Fruit fly (Drosophila melanogaster) whole organism, embryonic: ENCODE measurements around the gene Hexo2.

Experiments used
- CG10366 ChIP-seq: fragments of 200-800 bp; sonication (Bioruptor generic); IDR thresholded peaks from 2 replicates; pipeline ENCODE4 v1.3.6; 2022; ENCODE audit warnings: missing biosample characterization, missing genetic modification characterization
- CG12744 ChIP-seq: fragments of 200-800 bp; sonication (Bioruptor generic); optimal IDR thresholded peaks from 2 replicates; lab custom pipeline; 2016; ENCODE audit warnings: missing biosample characterization, missing genetic modification characterization
- CG13296 ChIP-seq: fragments of 200-800 bp; sonication (Bioruptor generic); optimal IDR thresholded peaks from 3 replicates; lab custom pipeline; 2018; ENCODE audit warnings: missing biosample characterization, mild to moderate bottlenecking, missing genetic modification characterization
- CG15269 ChIP-seq: fragments of 200-800 bp; sonication (Bioruptor generic); optimal IDR thresholded peaks from 2 replicates; lab custom pipeline; 2018; ENCODE audit warnings: missing biosample characterization, mild to moderate bottlenecking, missing genetic modification characterization, moderate library complexity
- CG17359 ChIP-seq: fragments of 200-800 bp; sonication (Bioruptor generic); optimal IDR thresholded peaks from 3 replicates; lab custom pipeline; 2018; ENCODE audit warnings: missing biosample characterization, mild to moderate bottlenecking, missing genetic modification characterization, moderate library complexity
- CG17361 ChIP-seq: fragments of 200-800 bp; sonication (Bioruptor generic); IDR thresholded peaks from 3 replicates; pipeline ENCODE4 v1.3.6; 2022; ENCODE audit warnings: missing biosample characterization, missing genetic modification characterization
- CG17912 ChIP-seq: fragments of 200-800 bp; sonication (Bioruptor generic); optimal IDR thresholded peaks from 2 replicates; lab custom pipeline; 2018; ENCODE audit warnings: missing biosample characterization, mild to moderate bottlenecking, missing genetic modification characterization
- CG18476 ChIP-seq: fragments of 200-800 bp; sonication (Bioruptor generic); optimal IDR thresholded peaks from 2 replicates; lab custom pipeline; 2016; ENCODE audit warnings: missing biosample characterization, mild to moderate bottlenecking, missing genetic modification characterization
- CG2116 ChIP-seq: fragments of 200-800 bp; sonication (Bioruptor generic); optimal IDR thresholded peaks from 3 replicates; lab custom pipeline; 2018; ENCODE audit warnings: missing biosample characterization, mild to moderate bottlenecking, missing genetic modification characterization
- CG2712 ChIP-seq: fragments of 200-800 bp; optimal IDR thresholded peaks from 3 replicates; lab custom pipeline; 2019; ENCODE audit warnings: missing biosample characterization, mild to moderate bottlenecking, missing genetic modification characterization, moderate library complexity
- CG2889 ChIP-seq: fragments of 200-800 bp; sonication (Bioruptor generic); IDR thresholded peaks from 3 replicates; pipeline ENCODE4 v1.3.6; 2022; ENCODE audit warnings: missing biosample characterization, missing genetic modification characterization
- CG30020 ChIP-seq: fragments of 200-800 bp; optimal IDR thresholded peaks from 2 replicates; lab custom pipeline; 2019; ENCODE audit warnings: missing biosample characterization, mild to moderate bottlenecking, missing genetic modification characterization, moderate library complexity
- CG31365 ChIP-seq: fragments of 200-800 bp; sonication (Bioruptor generic); optimal IDR thresholded peaks from 2 replicates; lab custom pipeline; 2018; ENCODE audit warnings: missing biosample characterization, mild to moderate bottlenecking, missing genetic modification characterization
- CG32532 ChIP-seq: fragments of 200-800 bp; sonication (Bioruptor generic); IDR thresholded peaks from 2 replicates; pipeline ENCODE4 v1.3.6; 2022; ENCODE audit warnings: missing biosample characterization, missing genetic modification characterization
- CG32767 ChIP-seq: fragments of 200-800 bp; sonication (Bioruptor generic); IDR thresholded peaks from 2 replicates; pipeline ENCODE4 v1.3.6; 2022; ENCODE audit warnings: missing biosample characterization, missing genetic modification characterization
- CG33213 ChIP-seq: fragments of 200-800 bp; sonication (Bioruptor generic); optimal IDR thresholded peaks from 3 replicates; lab custom pipeline; 2016; ENCODE audit warnings: missing biosample characterization, missing genetic modification characterization
- CG6175 ChIP-seq: fragments of 200-800 bp; sonication (Bioruptor generic); IDR thresholded peaks from 3 replicates; pipeline ENCODE4 v1.3.6; 2022; ENCODE audit warnings: missing biosample characterization, missing genetic modification characterization
- CG8478 ChIP-seq: fragments of >200 bp; optimal IDR thresholded peaks from 2 replicates; lab custom pipeline; 2018
- CG9609 ChIP-seq: fragments of 200-800 bp; sonication (Bioruptor generic); optimal IDR thresholded peaks from 3 replicates; lab custom pipeline; 2016; ENCODE audit warnings: missing biosample characterization, missing genetic modification characterization
- CrebB ChIP-seq: fragments of 200-800 bp; sonication (Bioruptor generic); optimal IDR thresholded peaks from 3 replicates; lab custom pipeline; 2018; ENCODE audit warnings: missing biosample characterization, mild to moderate bottlenecking, missing genetic modification characterization
- Deaf1 ChIP-seq: fragments of 200-800 bp; optimal IDR thresholded peaks from 3 replicates; lab custom pipeline; 2019; ENCODE audit warnings: missing biosample characterization, mild to moderate bottlenecking, missing genetic modification characterization, moderate library complexity
- Dfd ChIP-seq, 2 experiments: fragments of >200 bp; optimal IDR thresholded peaks; 2 replicates each; lab custom pipeline; 2017; ENCODE audit warnings: missing biosample characterization in 2 of 2, missing genetic modification characterization in 2 of 2
- HHEX ChIP-seq: fragments of 200-800 bp; sonication (Bioruptor generic); optimal IDR thresholded peaks from 3 replicates; lab custom pipeline; 2017; ENCODE audit warnings: missing biosample characterization, mild to moderate bottlenecking, missing genetic modification characterization, missing genetic modification reagents
- Jarid2 ChIP-seq: fragments of 200-800 bp; sonication (Bioruptor generic); optimal IDR thresholded peaks from 3 replicates; lab custom pipeline; 2017; ENCODE audit warnings: mild to moderate bottlenecking, missing biosample characterization, missing genetic modification reagents, missing genetic modification characterization
- NfI ChIP-seq: fragments of 200-800 bp; sonication (Bioruptor generic); optimal IDR thresholded peaks from 3 replicates; lab custom pipeline; 2018; ENCODE audit warnings: missing biosample characterization, mild to moderate bottlenecking, missing genetic modification characterization, moderate library complexity
- Optix ChIP-seq: fragments of 200-800 bp; sonication (Bioruptor generic); IDR thresholded peaks from 3 replicates; pipeline ENCODE4 v1.3.6; 2022; ENCODE audit warnings: missing biosample characterization, missing genetic modification characterization
- PHDP ChIP-seq: fragments of 200-800 bp; sonication (Bioruptor generic); optimal IDR thresholded peaks from 3 replicates; lab custom pipeline; 2018; ENCODE audit warnings: missing biosample characterization, mild to moderate bottlenecking, missing genetic modification characterization, moderate library complexity
- Side ChIP-seq: fragments of 200-800 bp; sonication (Bioruptor generic); optimal IDR thresholded peaks from 2 replicates; lab custom pipeline; 2016; ENCODE audit warnings: missing biosample characterization, missing genetic modification characterization
- Sry-δ ChIP-seq: fragments of 200-800 bp; sonication (Bioruptor generic); optimal IDR thresholded peaks from 2 replicates; lab custom pipeline; 2016; ENCODE audit warnings: missing biosample characterization, missing genetic modification characterization
- ac ChIP-seq: fragments of 200-800 bp; sonication (Bioruptor generic); optimal IDR thresholded peaks from 3 replicates; lab custom pipeline; 2017; ENCODE audit warnings: missing biosample characterization, mild to moderate bottlenecking, missing genetic modification characterization
- ash1 ChIP-seq: fragments of 200-800 bp; sonication (Bioruptor generic); optimal IDR thresholded peaks from 2 replicates; lab custom pipeline; 2018; ENCODE audit warnings: missing biosample characterization, mild to moderate bottlenecking, missing genetic modification characterization
- az2 ChIP-seq: fragments of 200-800 bp; sonication (Bioruptor generic); optimal IDR thresholded peaks from 3 replicates; lab custom pipeline; 2016; ENCODE audit warnings: missing biosample characterization, missing genetic modification characterization
- bab2 ChIP-seq: fragments of 200-800 bp; sonication (Bioruptor generic); optimal IDR thresholded peaks from 2 replicates; lab custom pipeline; 2016; ENCODE audit warnings: missing biosample characterization, missing genetic modification characterization
- bowl ChIP-seq: fragments of 200-800 bp; sonication (Bioruptor generic); IDR thresholded peaks from 2 replicates; pipeline ENCODE4 v1.3.6; 2022; ENCODE audit warnings: missing biosample characterization, missing genetic modification characterization
- br ChIP-seq: fragments of >200 bp; optimal IDR thresholded peaks from 2 replicates; lab custom pipeline; 2017
- dmrt11E ChIP-seq: fragments of 200-800 bp; sonication (Bioruptor generic); optimal IDR thresholded peaks from 3 replicates; lab custom pipeline; 2018; ENCODE audit warnings: missing biosample characterization, mild to moderate bottlenecking, missing genetic modification characterization, moderate library complexity
- dpn ChIP-seq, 2 experiments: fragments of 200-800 bp; sonication (Bioruptor generic); optimal IDR thresholded peaks; 3 replicates each; lab custom pipeline; 2016; ENCODE audit warnings: missing biosample characterization in 2 of 2, missing genetic modification characterization in 2 of 2
- eve ChIP-seq, 2 experiments: fragments of >200 bp; optimal IDR thresholded peaks; 2 replicates each; lab custom pipeline; 2017; ENCODE audit warnings: missing biosample characterization in 2 of 2, missing genetic modification characterization in 2 of 2
- fu2 ChIP-seq: fragments of 200-800 bp; sonication (Bioruptor generic); optimal IDR thresholded peaks from 2 replicates; lab custom pipeline; 2016; ENCODE audit warnings: missing biosample characterization, missing genetic modification characterization
- gfzf ChIP-seq: fragments of 200-800 bp; sonication (Bioruptor generic); optimal IDR thresholded peaks from 2 replicates; lab custom pipeline; 2016; ENCODE audit warnings: missing biosample characterization, mild to moderate bottlenecking, missing genetic modification characterization, moderate library complexity
- gsb-n ChIP-seq: fragments of 200-800 bp; sonication (Bioruptor generic); optimal IDR thresholded peaks from 3 replicates; lab custom pipeline; 2018; ENCODE audit warnings: missing biosample characterization, mild to moderate bottlenecking, missing genetic modification characterization
- her ChIP-seq: fragments of 200-800 bp; sonication (Bioruptor generic); optimal IDR thresholded peaks from 2 replicates; lab custom pipeline; 2016; ENCODE audit warnings: missing biosample characterization, missing genetic modification characterization
- hth ChIP-seq: fragments of >200 bp; optimal IDR thresholded peaks from 2 replicates; lab custom pipeline; 2017; ENCODE audit warnings: inconsistent platforms
- knrl ChIP-seq: fragments of 200-800 bp; sonication (Bioruptor generic); IDR thresholded peaks from 3 replicates; pipeline ENCODE4 v1.3.6; 2022; ENCODE audit warnings: missing biosample characterization, missing genetic modification characterization; ENCODE audit not compliant: partially characterized antibody
- nom ChIP-seq: fragments of 200-800 bp; sonication (Bioruptor generic); optimal IDR thresholded peaks from 2 replicates; lab custom pipeline; 2017; ENCODE audit warnings: missing biosample characterization, missing genetic modification characterization, mild to moderate bottlenecking, moderate library complexity, missing genetic modification reagents
- schlank ChIP-seq: fragments of 200-800 bp; sonication (Bioruptor generic); optimal IDR thresholded peaks from 2 replicates; lab custom pipeline; 2018; ENCODE audit warnings: missing biosample characterization, mild to moderate bottlenecking, missing genetic modification characterization
- sens ChIP-seq: fragments of 200-800 bp; sonication (Bioruptor generic); peaks from one replicate; lab custom pipeline; 2016; ENCODE audit warnings: missing biosample characterization, missing genetic modification characterization
- tin ChIP-seq: fragments of 200-800 bp; sonication (Bioruptor generic); optimal IDR thresholded peaks from 3 replicates; lab custom pipeline; 2016; ENCODE audit warnings: missing biosample characterization, missing genetic modification characterization
- wdn ChIP-seq: fragments of 200-800 bp; sonication (Bioruptor generic); IDR thresholded peaks from 2 replicates; pipeline ENCODE4 v1.3.6; 2022; ENCODE audit warnings: missing biosample characterization, missing genetic modification characterization
- yki ChIP-seq: fragments of >200 bp; optimal IDR thresholded peaks from 3 replicates; lab custom pipeline; 2018
- zen ChIP-seq: fragments of 200-800 bp; sonication (Bioruptor generic); optimal IDR thresholded peaks from 3 replicates; lab custom pipeline; 2018; ENCODE audit warnings: missing biosample characterization, mild to moderate bottlenecking, missing genetic modification characterization, moderate library complexity
- zen2 ChIP-seq: fragments of 200-800 bp; sonication (Bioruptor generic); IDR thresholded peaks from 3 replicates; pipeline ENCODE4 v1.3.6; 2022; ENCODE audit warnings: missing biosample characterization, missing genetic modification characterization; ENCODE audit not compliant: partially characterized antibody

The Hexo2 gene

dm6 chrX:8709234-8709843 lies at the start of gene Hexo2 (continued):
- TF ChIP-seq CG33213 (GFP tag; lab: Kevin White, UChicago) (peak; percentile 93), CG31365 (tag; lab: Kevin White, UChicago) (peak; percentile 80), gsb-n (tag; lab: Kevin White, UChicago) (peak; percentile 88), yki (lab: Kevin White, UChicago) (no peak), CG2889 (GFP tag; lab: Robert Waterston, UW) (peak; percentile 90), fu2 (GFP tag; lab: Kevin White, UChicago) (peak; percentile 79), tin (GFP tag; lab: Kevin White, UChicago) (peak; percentile 95), ash1 (no peak), CG9609 (GFP tag; lab: Kevin White, UChicago) (peak; percentile 91), ac (GFP tag; lab: Kevin White, UChicago) (peak; percentile 54), Optix (GFP tag; lab: Robert Waterston, UW) (peak; percentile 97), CG18476 (GFP tag; lab: Kevin White, UChicago) (peak; percentile 86), CG32767 (peak; percentile 91), CG12744 (peak; percentile 76), PHDP (tag; lab: Kevin White, UChicago) (peak; percentile 86), Jarid2 (GFP tag; lab: Kevin White, UChicago) (peak; percentile 57), CG2712 (tag; lab: Kevin White, UChicago) (peak; percentile 94), knrl (no peak), CG17912 (GFP tag; lab: Kevin White, UChicago) (peak; percentile 70), zen (tag; lab: Kevin White, UChicago) (peak; percentile 83), CG15269 (tag; lab: Kevin White, UChicago) (peak; percentile 88), HHEX (GFP tag; lab: Kevin White, UChicago) (peak; percentile 92), Deaf1 (tag; lab: Kevin White, UChicago) (peak; percentile 51), br (lab: Kevin White, UChicago) (no peak), her (peak; percentile 92), sens (peak; percentile 99), eve (GFP tag; optimal IDR thresholded peaks at IDR 0.05; lab: Kevin White, UChicago) (no peak), schlank (tag; lab: Kevin White, UChicago) (peak; percentile 53), wdn (GFP tag; lab: Robert Waterston, UW) (peak; percentile 86), CG6175 (GFP tag; lab: Robert Waterston, UW) (peak; percentile 81), gfzf (GFP tag; lab: Kevin White, UChicago) (peak; percentile 5), az2 (GFP tag; lab: Kevin White, UChicago) (peak; percentile 95), bab2 (peak; percentile 92), CG2116 (GFP tag; lab: Kevin White, UChicago) (peak; percentile 37), Dfd (GFP tag; optimal IDR thresholded peaks at IDR 0.05; lab: Kevin White, UChicago) (no peak), zen2 (GFP tag; lab: Robert Waterston, UW) (no peak), CG10366 (GFP tag; lab: Robert Waterston, UW) (peak; percentile 96), CG30020 (peak; percentile 47), Sry-δ (GFP tag; lab: Kevin White, UChicago) (peak; percentile 66), CrebB (tag; lab: Kevin White, UChicago) (peak; percentile 87), CG13296 (GFP tag; lab: Kevin White, UChicago) (peak; percentile 71), dmrt11E (tag; lab: Kevin White, UChicago) (peak; percentile 83), hth (lab: Kevin White, UChicago) (no peak), nom (GFP tag; lab: Kevin White, UChicago) (peak; percentile 89), CG17359 (tag; lab: Kevin White, UChicago) (peak; percentile 97), CG17361 (GFP tag; lab: Robert Waterston, UW) (peak; percentile 91), CG32532 (GFP tag; lab: Robert Waterston, UW) (peak; percentile 84), NfI (peak; percentile 91), dpn (GFP tag; optimal IDR thresholded peaks at IDR 0.05; lab: Kevin White, UChicago) (peak; percentile 93 to 96), CG8478 (no peak), Side (peak; percentile 92), bowl (GFP tag; lab: Robert Waterston, UW) (peak; percentile 91)
